Worm (Caenorhabditis elegans): Measurements from ENCODE around the gene dcar-1.

DNA sequence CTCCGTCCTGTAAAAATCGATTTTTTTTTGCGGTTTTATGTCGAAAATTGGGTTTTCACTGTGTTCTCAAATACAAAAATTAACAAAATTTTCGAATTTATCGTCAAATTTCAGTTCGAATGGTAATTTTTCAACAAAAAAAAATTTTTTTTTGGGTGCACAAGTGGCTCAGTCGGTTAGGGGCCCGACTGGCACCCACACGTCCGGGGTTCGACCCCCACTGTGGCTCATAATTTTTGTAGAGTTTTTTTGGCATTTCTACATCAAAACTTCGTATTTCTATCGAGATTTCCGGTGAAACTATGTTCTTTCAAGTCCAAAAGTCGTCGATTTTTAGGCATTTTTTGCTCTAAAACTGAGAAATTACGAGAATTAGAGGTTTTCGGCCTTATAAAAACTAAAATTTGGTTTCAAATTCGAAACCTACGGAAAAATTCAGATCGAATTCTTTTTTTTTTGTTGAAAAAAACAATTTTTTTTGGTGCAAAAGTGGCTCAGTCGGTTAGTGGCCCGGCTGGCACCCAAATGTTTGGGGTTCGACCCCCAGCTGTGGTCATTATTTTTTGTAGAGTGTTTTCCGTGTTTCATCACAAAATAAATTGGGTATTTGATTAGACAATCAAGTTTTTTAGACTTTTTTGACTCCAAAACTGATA, 38.0 kb downstream of the dcar-1 start:
- TF ChIP-seq ztf-11 (tag; optimal IDR thresholded peaks at IDR 0.05) = no peak
- no peak for TF ChIP-seq ZK546.5 (tag; optimal IDR thresholded peaks at IDR 0.05)
- no peak for TF ChIP-seq lin-39 (tag; optimal IDR thresholded peaks at IDR 0.05)
- no peak for TF ChIP-seq nfya-1 (tag; optimal IDR thresholded peaks at IDR 0.05; ENCODE audit: insufficient read depth)
- no peak for TF ChIP-seq tbx-2 (tag; optimal IDR thresholded peaks at IDR 0.05)
- TF ChIP-seq nhr-23 (tag; optimal IDR thresholded peaks at IDR 0.05) = no peak
- TF ChIP-seq nhr-76 (tag; optimal IDR thresholded peaks at IDR 0.05) = no peak
- no peak for TF ChIP-seq daf-12 (tag; optimal IDR thresholded peaks at IDR 0.05)
- TF ChIP-seq elt-1 (tag; optimal IDR thresholded peaks at IDR 0.05) = no peak
- TF ChIP-seq ceh-82 (tag; optimal IDR thresholded peaks at IDR 0.05) = no peak
- no peak for TF ChIP-seq lsy-12 (tag; optimal IDR thresholded peaks at IDR 0.05)
